Worm (Caenorhabditis elegans): ENCODE data around the gene ceh-84.
"Not testable (repeated sequence)": the region's sequence is repeated elsewhere in the genome, so short reads cannot be mapped to it uniquely, and the experiment has no call there.

The ceh-84 gene

DNA sequence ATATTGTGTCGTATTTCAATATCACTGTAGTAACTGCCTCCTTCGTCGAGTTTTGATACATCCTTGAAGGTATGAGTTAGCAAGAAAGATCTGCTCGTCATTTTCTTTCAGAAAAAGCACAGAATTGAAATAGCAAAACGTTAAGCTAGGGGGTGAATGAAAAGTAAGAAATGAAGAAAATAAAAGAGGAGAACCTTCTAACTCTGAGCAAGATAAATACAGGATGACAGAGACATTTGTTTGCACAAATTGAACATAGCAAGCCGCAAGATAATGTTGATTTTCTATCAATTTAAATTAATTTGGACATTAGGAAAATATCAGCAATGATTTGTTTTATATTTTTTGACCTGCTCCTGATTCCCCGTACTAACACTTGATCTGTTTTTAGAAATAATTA lies 45.1 kb downstream of the ceh-84 start, which contains the start of gene math-49:
math-49 (minus strand) TSS at position 101 of the 400 bp plus-strand sequence.
- TF ChIP-seq aptf-2 (GFP tag; conservative IDR thresholded peaks at IDR 0.05); lag-1 (GFP tag; IDR thresholded peaks at IDR 0.05); B0336.3 (GFP tag; IDR thresholded peaks at IDR 0.05): not testable (repeated sequence)
